Worm (Caenorhabditis elegans) whole organism, L4/young adult: ENCODE results near the gene Y79H2A.3.

Experiments used
- W03F9.2 ChIP-seq: fragments of 150-350 bp; optimal IDR thresholded peaks from 2 replicates; lab custom pipeline; 2014; ENCODE audit warnings: missing biosample characterization, missing genetic modification characterization
- dao-5 ChIP-seq: sonication (generic microtip); optimal IDR thresholded peaks from 2 replicates; lab custom pipeline; 2016; ENCODE audit warnings: missing genotype, missing genetic modification characterization, moderate library complexity, missing compliant biosample characterization
- him-1 ChIP-seq: sonication (generic microtip); optimal IDR thresholded peaks from 2 replicates; lab custom pipeline; 2016; ENCODE audit warnings: missing genotype, missing genetic modification reagents, missing genetic modification characterization, missing compliant biosample characterization

- TF ChIP-seq W03F9.2 (no peak), him-1 (no peak), dao-5 (no peak)
Measured at ce11 chrIII:12017999-12018398, 34.1 kb downstream of the Y79H2A.3 start.
